Worm (Caenorhabditis elegans): Measurements from ENCODE around the gene snap-29.

DNA sequence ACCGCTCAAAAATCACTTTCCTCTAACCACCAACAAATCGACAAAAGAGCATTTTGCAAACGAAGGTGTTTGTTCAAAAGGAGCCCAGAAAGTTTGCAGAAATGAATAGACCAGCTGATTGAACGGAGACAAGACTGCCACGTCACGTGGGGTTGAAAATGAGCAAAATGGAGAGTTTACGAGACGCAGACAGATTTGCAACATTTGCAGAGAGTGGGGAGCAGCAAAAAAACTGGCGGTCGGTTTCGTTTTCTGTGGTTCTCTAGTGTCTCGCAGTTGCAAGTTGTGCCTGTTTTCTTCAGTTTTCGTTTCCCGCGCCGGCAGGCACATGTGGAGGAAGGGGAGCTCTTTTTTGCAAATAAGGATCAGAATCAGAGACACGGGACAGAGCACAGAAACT, 9.4 kb downstream of the snap-29 start:
- TF ChIP-seq ama-1 (optimal IDR thresholded peaks at IDR 0.05) (no peak), F13C5.2 (tag; optimal IDR thresholded peaks at IDR 0.05) (no peak), tbx-11 (GFP tag; IDR thresholded peaks at IDR 0.05) (no peak), ceh-36 (tag; optimal IDR thresholded peaks at IDR 0.05) (no peak), tbx-37 (GFP tag; conservative IDR thresholded peaks at IDR 0.05) (no peak), tra-4 (tag; optimal IDR thresholded peaks at IDR 0.05) (no peak), hnd-1 (tag; optimal IDR thresholded peaks at IDR 0.05) (no peak), B0310.2 (tag; optimal IDR thresholded peaks at IDR 0.05) (no peak), hmg-4 (GFP tag; optimal IDR thresholded peaks at IDR 0.05) (no peak), pes-1 (GFP tag; IDR thresholded peaks at IDR 0.05) (no peak), ceh-13 (GFP tag; optimal IDR thresholded peaks at IDR 0.05) (no peak), ets-7 (tag; optimal IDR thresholded peaks at IDR 0.05) (no peak)
